Worm (Caenorhabditis elegans) whole organism, early embryonic: ENCODE results near the gene ape-1.

ENCODE experiments used
- B0310.2 ChIP-seq: sonication (generic microtip); optimal IDR thresholded peaks from 2 replicates; lab custom pipeline; 2016; ENCODE audit warnings: mild to moderate bottlenecking, missing genetic modification characterization, missing compliant biosample characterization
- F13C5.2 ChIP-seq: sonication (generic microtip); optimal IDR thresholded peaks from 2 replicates; lab custom pipeline; 2017; ENCODE audit warnings: mild to moderate bottlenecking, missing genetic modification characterization, inconsistent platforms, missing compliant biosample characterization
- aly-1 ChIP-seq: sonication (generic microtip); optimal IDR thresholded peaks from 2 replicates; lab custom pipeline; 2016; ENCODE audit warnings: missing genetic modification characterization, missing compliant biosample characterization
- ama-1 ChIP-seq: fragments of 150-350 bp; optimal IDR thresholded peaks from 2 replicates; lab custom pipeline; 2014
- ceh-13 ChIP-seq: fragments of 200-800 bp; sonication (Bioruptor generic); optimal IDR thresholded peaks from 2 replicates; lab custom pipeline; 2018; ENCODE audit warnings: mild to moderate bottlenecking, missing genetic modification characterization, missing compliant biosample characterization
- ceh-36 ChIP-seq: sonication (generic microtip); optimal IDR thresholded peaks from 2 replicates; lab custom pipeline; 2016; ENCODE audit warnings: missing genetic modification characterization, inconsistent platforms, missing compliant biosample characterization
- ets-7 ChIP-seq: sonication (generic microtip); optimal IDR thresholded peaks from 2 replicates; lab custom pipeline; 2016; ENCODE audit warnings: missing genotype, missing genetic modification characterization, missing compliant biosample characterization
- flt-1 ChIP-seq: fragments of 200-800 bp; sonication (Bioruptor generic); IDR thresholded peaks from 2 replicates; pipeline ENCODE4 v1.3.6; 2022; ENCODE audit warnings: missing genetic modification characterization, missing compliant biosample characterization
- hmbx-1 ChIP-seq: sonication (generic microtip); optimal IDR thresholded peaks from 2 replicates; lab custom pipeline; 2016; ENCODE audit warnings: mild to moderate bottlenecking, missing genetic modification characterization, missing compliant biosample characterization
- hmg-4 ChIP-seq: fragments of 200-800 bp; sonication (Bioruptor generic); optimal IDR thresholded peaks from 2 replicates; lab custom pipeline; 2018; ENCODE audit warnings: mild to moderate bottlenecking, missing genetic modification characterization, missing compliant biosample characterization
- hnd-1 ChIP-seq: sonication (generic microtip); optimal IDR thresholded peaks from 2 replicates; lab custom pipeline; 2016; ENCODE audit warnings: missing genetic modification characterization, missing compliant biosample characterization
- pes-1 ChIP-seq: fragments of 200-800 bp; sonication (Bioruptor generic); IDR thresholded peaks from 2 replicates; pipeline ENCODE4 v1.3.6; 2022; ENCODE audit warnings: missing genetic modification reagents, missing genetic modification characterization, missing compliant biosample characterization
- scrt-1 ChIP-seq: fragments of 200-800 bp; sonication (Bioruptor generic); IDR thresholded peaks from 2 replicates; pipeline ENCODE4 v1.3.6; 2022; ENCODE audit warnings: missing genetic modification characterization, missing compliant biosample characterization
- sea-1 ChIP-seq: fragments of 200-800 bp; sonication (Bioruptor generic); conservative IDR thresholded peaks from 2 replicates; pipeline ENCODE4 v1.3.6; 2022; ENCODE audit warnings: missing genetic modification characterization, missing compliant biosample characterization
- tbx-11 ChIP-seq: fragments of 200-800 bp; sonication (Bioruptor generic); IDR thresholded peaks from 2 replicates; pipeline ENCODE4 v1.3.6; 2022; ENCODE audit warnings: missing genetic modification characterization, missing compliant biosample characterization
- tbx-37 ChIP-seq: fragments of 200-800 bp; sonication (Bioruptor generic); conservative IDR thresholded peaks from 2 replicates; pipeline ENCODE4 v1.3.6; 2022; ENCODE audit warnings: missing genetic modification reagents, missing genetic modification characterization, missing compliant biosample characterization
- tra-4 ChIP-seq: sonication (generic microtip); optimal IDR thresholded peaks from 2 replicates; lab custom pipeline; 2017; ENCODE audit warnings: missing genetic modification characterization, missing compliant biosample characterization

ape-1 gene

DNA sequence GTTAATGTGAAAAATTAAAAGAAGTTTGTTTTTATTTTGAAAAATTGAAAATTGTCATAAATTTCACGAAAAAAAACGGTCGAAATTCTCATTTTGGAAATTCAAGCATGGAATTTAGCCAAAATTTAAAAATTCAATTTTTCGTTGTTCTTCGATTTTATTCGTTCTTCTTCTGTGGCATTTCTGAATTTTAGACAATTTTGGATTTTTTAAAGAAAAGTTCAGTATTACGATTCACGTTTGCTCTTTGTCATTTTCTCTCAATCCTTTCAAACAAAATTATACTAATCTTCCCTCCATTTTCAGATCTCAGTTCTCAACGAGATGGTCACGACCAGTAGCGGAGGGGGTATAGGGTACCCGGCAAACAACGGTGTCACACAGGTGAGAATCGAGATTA, at the start of gene ape-1:
TSS of gene ape-1 (plus strand) at position 301 of the 400 bp plus-strand sequence.
- TF ChIP-seq ceh-13 (GFP tag; lab: Kevin White, UChicago): no peak
- TF ChIP-seq ceh-36: no peak
- TF ChIP-seq F13C5.2 (tag; lab: Kevin White, UChicago): no peak
- no peak for TF ChIP-seq tra-4 (tag; lab: Kevin White, UChicago)
- no peak for TF ChIP-seq ets-7 (tag; lab: Kevin White, UChicago)
- TF ChIP-seq ama-1 (lab: Kevin White, UChicago): no peak
- TF ChIP-seq hmbx-1 (tag; lab: Kevin White, UChicago): no peak
- no peak for TF ChIP-seq sea-1 (GFP tag; lab: Robert Waterston, UW)
- TF ChIP-seq tbx-37 (GFP tag; lab: Robert Waterston, UW): no peak
- TF ChIP-seq hnd-1: no peak
- TF ChIP-seq scrt-1 (GFP tag; lab: Robert Waterston, UW): no peak
- no peak for TF ChIP-seq aly-1 (tag; lab: Kevin White, UChicago)
- no peak for TF ChIP-seq flt-1 (GFP tag; lab: Robert Waterston, UW)
- TF ChIP-seq hmg-4 (GFP tag; lab: Kevin White, UChicago): no peak
- no peak for TF ChIP-seq B0310.2 (tag; lab: Kevin White, UChicago)
- no peak for TF ChIP-seq pes-1 (GFP tag; lab: Robert Waterston, UW)
- TF ChIP-seq tbx-11 (GFP tag; lab: Robert Waterston, UW): no peak

DNA sequence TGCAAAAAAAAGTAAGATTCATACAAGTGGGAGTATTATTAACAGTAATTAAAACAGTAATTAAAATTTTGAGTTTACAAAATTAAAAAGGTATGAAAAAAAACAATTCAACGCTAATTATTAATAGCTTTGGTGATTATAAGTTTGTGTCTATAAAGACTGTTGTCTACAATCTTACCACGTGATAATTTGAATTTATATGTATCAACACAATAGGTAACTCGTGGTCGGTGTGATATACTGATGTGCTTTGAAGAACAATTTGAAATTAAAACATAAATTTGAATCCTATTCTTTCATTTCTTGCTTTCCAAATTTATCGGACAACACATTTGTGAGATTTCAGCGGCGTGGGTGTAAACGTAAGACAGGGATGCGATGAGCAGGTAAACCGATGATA, 47.9 kb upstream of the ape-1 start:
- TF ChIP-seq hmg-4 (GFP tag; lab: Kevin White, UChicago) (no peak), tbx-37 (GFP tag; lab: Robert Waterston, UW) (no peak), flt-1 (GFP tag; lab: Robert Waterston, UW) (no peak), aly-1 (tag; lab: Kevin White, UChicago) (no peak), ets-7 (tag; lab: Kevin White, UChicago) (no peak), ama-1 (lab: Kevin White, UChicago) (no peak), B0310.2 (tag; lab: Kevin White, UChicago) (no peak)

DNA sequence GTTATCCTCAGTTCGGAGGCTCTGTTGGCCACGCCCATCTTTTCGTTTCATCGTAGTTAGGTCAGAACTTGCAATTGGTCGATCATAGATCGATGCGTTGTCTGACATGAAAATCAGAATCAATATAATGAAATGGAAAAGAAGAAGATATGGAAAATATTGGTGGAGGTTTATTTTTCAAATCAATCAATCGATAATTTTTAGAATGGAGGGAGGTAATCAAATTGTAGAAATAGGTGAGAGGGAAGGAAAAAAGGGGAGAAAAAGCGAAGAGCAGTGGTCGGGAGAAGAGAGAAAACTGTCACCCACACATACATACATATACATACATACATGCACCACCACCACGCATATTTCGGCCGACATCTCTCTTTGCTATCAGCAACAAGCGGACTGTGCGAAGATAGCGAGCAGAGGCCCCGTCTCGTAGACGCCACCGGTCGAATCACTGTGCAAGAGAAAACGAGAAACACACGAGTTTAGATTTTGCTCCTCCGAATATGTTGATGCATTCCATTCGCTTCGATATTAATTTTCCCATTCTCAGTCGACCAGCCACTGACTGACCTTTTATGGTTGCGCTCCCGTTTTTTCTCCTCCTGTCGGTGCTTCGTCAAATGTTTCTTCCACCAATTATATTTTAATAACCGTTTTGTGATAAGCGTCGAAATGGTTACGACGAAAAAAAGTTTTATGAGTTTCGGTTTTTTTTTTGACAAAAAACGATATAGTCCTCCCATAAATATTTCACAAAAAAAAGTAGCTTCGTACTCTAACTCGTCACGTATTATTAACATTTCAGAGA, 46.3 kb upstream of the ape-1 start, which contains the start of gene F35B12.10:
TSS of gene F35B12.10 (minus strand) at position 51 of the 805 bp plus-strand sequence.
- TF ChIP-seq ets-7 (tag; lab: Kevin White, UChicago) (no peak), tra-4 (tag; lab: Kevin White, UChicago) (no peak), hmg-4 (GFP tag; lab: Kevin White, UChicago) (no peak), scrt-1 (GFP tag; lab: Robert Waterston, UW) (no peak), aly-1 (tag; lab: Kevin White, UChicago) (no peak), F13C5.2 (tag; lab: Kevin White, UChicago) (no peak), ceh-13 (GFP tag; lab: Kevin White, UChicago) (no peak), tbx-37 (GFP tag; lab: Robert Waterston, UW) (no peak), hmbx-1 (tag; lab: Kevin White, UChicago) (no peak), ama-1 (lab: Kevin White, UChicago) (no peak), ceh-36 (no peak), pes-1 (GFP tag; lab: Robert Waterston, UW) (no peak), B0310.2 (tag; lab: Kevin White, UChicago) (no peak)

DNA sequence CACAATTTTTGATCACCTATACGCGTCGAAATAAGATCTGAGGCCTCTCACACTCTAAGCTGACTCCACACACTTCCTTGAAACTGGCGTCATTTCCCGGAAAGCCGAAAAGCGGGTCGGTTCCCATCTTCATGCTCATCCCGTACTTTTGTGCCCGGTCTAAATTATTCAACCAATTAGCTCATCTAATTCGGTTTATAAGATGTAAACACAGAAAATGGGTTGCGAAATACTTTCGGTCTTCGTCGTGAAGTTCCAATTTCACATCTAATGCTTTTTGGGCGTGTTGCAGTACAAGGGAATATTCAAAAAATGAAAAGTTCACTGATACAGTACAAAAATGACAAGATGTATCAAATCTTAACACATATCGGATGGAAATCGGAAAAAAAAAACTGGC, 44.6 kb upstream of the ape-1 start:
- TF ChIP-seq hmbx-1 (tag; lab: Kevin White, UChicago) (no peak), B0310.2 (tag; lab: Kevin White, UChicago) (no peak), pes-1 (GFP tag; lab: Robert Waterston, UW) (no peak), tbx-11 (GFP tag; lab: Robert Waterston, UW) (no peak), ceh-13 (GFP tag; lab: Kevin White, UChicago) (no peak), flt-1 (GFP tag; lab: Robert Waterston, UW) (no peak), hnd-1 (no peak), ama-1 (lab: Kevin White, UChicago) (no peak), ets-7 (tag; lab: Kevin White, UChicago) (no peak), scrt-1 (GFP tag; lab: Robert Waterston, UW) (no peak), tbx-37 (GFP tag; lab: Robert Waterston, UW) (no peak), sea-1 (GFP tag; lab: Robert Waterston, UW) (no peak), hmg-4 (GFP tag; lab: Kevin White, UChicago) (no peak), aly-1 (tag; lab: Kevin White, UChicago) (no peak), tra-4 (tag; lab: Kevin White, UChicago) (no peak), ceh-36 (no peak)

DNA sequence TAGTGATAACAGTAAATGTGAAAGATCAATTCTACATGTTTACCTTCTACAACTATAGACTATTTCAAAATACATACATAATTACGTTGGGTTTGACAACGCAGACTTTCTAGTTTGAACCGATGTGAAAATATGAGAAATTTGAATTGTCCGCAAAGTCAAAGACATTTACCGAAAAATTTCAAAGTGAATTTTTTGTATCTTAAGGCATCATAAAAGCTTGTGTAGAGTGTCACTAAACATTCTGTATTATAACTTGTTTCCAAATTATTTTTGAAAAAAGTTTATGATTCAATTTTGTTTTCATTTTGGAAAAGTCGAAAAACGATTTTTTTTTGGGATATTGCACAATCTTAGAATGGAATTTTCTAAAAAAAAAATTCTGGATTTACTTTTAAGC, 40.2 kb upstream of the ape-1 start:
- TF ChIP-seq F13C5.2 (tag; lab: Kevin White, UChicago) (no peak), sea-1 (GFP tag; lab: Robert Waterston, UW) (no peak), tbx-37 (GFP tag; lab: Robert Waterston, UW) (no peak), ceh-36 (no peak), B0310.2 (tag; lab: Kevin White, UChicago) (no peak), tra-4 (tag; lab: Kevin White, UChicago) (no peak), ama-1 (lab: Kevin White, UChicago) (no peak), aly-1 (tag; lab: Kevin White, UChicago) (no peak), hmg-4 (GFP tag; lab: Kevin White, UChicago) (no peak), scrt-1 (GFP tag; lab: Robert Waterston, UW) (no peak), flt-1 (GFP tag; lab: Robert Waterston, UW) (no peak), hnd-1 (no peak)

DNA sequence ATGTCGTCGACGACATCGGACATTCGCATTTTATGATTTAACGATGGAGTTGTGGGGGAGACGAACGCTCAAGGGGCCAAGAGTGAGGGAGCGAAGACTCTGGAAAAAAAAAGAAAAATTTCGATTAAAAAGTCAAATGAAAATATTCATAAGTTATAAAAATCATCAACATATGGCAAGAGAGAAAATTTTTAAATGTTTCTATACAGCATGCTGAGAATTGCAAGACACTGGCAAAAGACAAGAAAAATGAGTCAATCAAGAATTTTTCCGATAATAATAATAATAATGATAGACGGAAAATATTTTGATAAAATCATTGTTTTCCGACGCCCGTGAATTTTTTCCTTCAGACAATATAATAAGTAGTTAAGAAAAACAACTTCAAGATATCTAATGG, 38.5 kb upstream of the ape-1 start, which contains the start of gene sipa-1:
TSS of gene sipa-1 (minus strand) at position 101 of the 400 bp plus-strand sequence.
- TF ChIP-seq ceh-36 (no peak), ets-7 (tag; lab: Kevin White, UChicago) (no peak), B0310.2 (tag; lab: Kevin White, UChicago) (no peak), tbx-11 (GFP tag; lab: Robert Waterston, UW) (no peak)
